Fruit fly (Drosophila melanogaster) whole organism, embryonic: Measurements from ENCODE around the gene mad2.

Experiments
- Adf1 ChIP-seq: fragments of 200-800 bp; sonication (Bioruptor generic); IDR thresholded peaks from 2 replicates; pipeline ENCODE4 v1.3.6; 2022; ENCODE audit warnings: missing biosample characterization, missing genetic modification characterization
- Atf-2 ChIP-seq: fragments of 200-800 bp; sonication (Bioruptor generic); optimal IDR thresholded peaks from 2 replicates; lab custom pipeline; 2016; ENCODE audit warnings: missing biosample characterization, missing genetic modification characterization
- CG10147 ChIP-seq: fragments of 200-800 bp; sonication (Bioruptor generic); optimal IDR thresholded peaks from 2 replicates; lab custom pipeline; 2019; ENCODE audit warnings: missing biosample characterization, mild to moderate bottlenecking, missing genetic modification characterization, moderate library complexity
- CG11560 ChIP-seq: fragments of 200-800 bp; sonication (Bioruptor generic); IDR thresholded peaks from 3 replicates; pipeline ENCODE4 v1.3.6; 2022; ENCODE audit warnings: missing biosample characterization, missing genetic modification characterization
- CG12299 ChIP-seq: fragments of 200-800 bp; sonication (Bioruptor generic); optimal IDR thresholded peaks from 2 replicates; lab custom pipeline; 2018; ENCODE audit warnings: missing biosample characterization, mild to moderate bottlenecking, missing genetic modification characterization
- CG13287 ChIP-seq: fragments of 200-800 bp; sonication (Bioruptor generic); IDR thresholded peaks from 2 replicates; pipeline ENCODE4 v1.3.6; 2022; ENCODE audit warnings: missing biosample characterization, missing genetic modification characterization; ENCODE audit not compliant: partially characterized antibody
- CG13894 ChIP-seq: fragments of 200-800 bp; sonication (Bioruptor generic); optimal IDR thresholded peaks from 3 replicates; lab custom pipeline; 2018; ENCODE audit warnings: missing biosample characterization, mild to moderate bottlenecking, missing genetic modification characterization, moderate library complexity
- CG16813 ChIP-seq: fragments of 200-800 bp; sonication (Bioruptor generic); IDR thresholded peaks from 3 replicates; pipeline ENCODE4 v1.3.6; 2022; ENCODE audit warnings: missing biosample characterization, missing genetic modification characterization; ENCODE audit not compliant: partially characterized antibody
- CG16863 ChIP-seq: fragments of 200-800 bp; sonication (Bioruptor generic); optimal IDR thresholded peaks from 3 replicates; lab custom pipeline; 2016; ENCODE audit warnings: missing biosample characterization, missing genetic modification characterization
- CG17829 ChIP-seq: fragments of 200-800 bp; optimal IDR thresholded peaks from 2 replicates; lab custom pipeline; 2019; ENCODE audit warnings: missing biosample characterization, mild to moderate bottlenecking, missing genetic modification characterization, moderate library complexity
- CG2116 ChIP-seq: fragments of 200-800 bp; sonication (Bioruptor generic); optimal IDR thresholded peaks from 3 replicates; lab custom pipeline; 2018; ENCODE audit warnings: missing biosample characterization, mild to moderate bottlenecking, missing genetic modification characterization
- CG31224 ChIP-seq: fragments of 200-800 bp; sonication (Bioruptor generic); IDR thresholded peaks from 2 replicates; pipeline ENCODE4 v1.3.6; 2022; ENCODE audit warnings: missing biosample characterization, missing genetic modification characterization
- CG31441 ChIP-seq: fragments of 200-800 bp; sonication (Bioruptor generic); IDR thresholded peaks from 2 replicates; pipeline ENCODE4 v1.3.6; 2022; ENCODE audit warnings: missing biosample characterization, missing genetic modification characterization
- CG3281 ChIP-seq: fragments of 200-800 bp; sonication (Bioruptor generic); optimal IDR thresholded peaks from 3 replicates; lab custom pipeline; 2017; ENCODE audit warnings: missing biosample characterization, mild to moderate bottlenecking, missing genetic modification characterization
- CG3995 ChIP-seq: fragments of 200-800 bp; sonication (Bioruptor generic); optimal IDR thresholded peaks from 3 replicates; lab custom pipeline; 2016; ENCODE audit warnings: missing biosample characterization, missing genetic modification characterization
- CG4282 ChIP-seq: fragments of 200-800 bp; sonication (Bioruptor generic); optimal IDR thresholded peaks from 2 replicates; lab custom pipeline; 2016; ENCODE audit warnings: missing biosample characterization, missing genetic modification characterization
- CG4404 ChIP-seq: fragments of 200-800 bp; sonication (Bioruptor generic); IDR thresholded peaks from 2 replicates; pipeline ENCODE4 v1.3.6; 2022; ENCODE audit warnings: missing biosample characterization, missing genetic modification characterization
- CG7963 ChIP-seq: fragments of 200-800 bp; sonication (Bioruptor generic); IDR thresholded peaks from 3 replicates; pipeline ENCODE4 v1.3.6; 2022; ENCODE audit warnings: missing biosample characterization, missing genetic modification characterization; ENCODE audit not compliant: partially characterized antibody
- CG8765 ChIP-seq: fragments of 200-800 bp; sonication (Bioruptor generic); IDR thresholded peaks from 2 replicates; pipeline ENCODE4 v1.3.6; 2022; ENCODE audit warnings: missing biosample characterization, missing genetic modification characterization
- Dad ChIP-seq: fragments of 200-800 bp; sonication (Bioruptor generic); optimal IDR thresholded peaks from 3 replicates; lab custom pipeline; 2016; ENCODE audit warnings: missing biosample characterization, missing genetic modification characterization
- Dbx ChIP-seq: fragments of 200-800 bp; sonication (Bioruptor generic); IDR thresholded peaks from 3 replicates; pipeline ENCODE4 v1.3.6; 2022; ENCODE audit warnings: missing biosample characterization, missing genetic modification characterization
- Dref ChIP-seq: fragments of 200-800 bp; sonication (Bioruptor generic); IDR thresholded peaks from 2 replicates; pipeline ENCODE4 v1.3.6; 2022; ENCODE audit warnings: missing biosample characterization, missing genetic modification characterization
- Ets97D ChIP-seq: fragments of 200-800 bp; sonication (Bioruptor generic); optimal IDR thresholded peaks from 3 replicates; lab custom pipeline; 2016; ENCODE audit warnings: missing biosample characterization, missing genetic modification characterization
- HLHmδ ChIP-seq: fragments of 200-800 bp; sonication (Bioruptor generic); optimal IDR thresholded peaks from 2 replicates; lab custom pipeline; 2018; ENCODE audit warnings: missing biosample characterization, mild to moderate bottlenecking, missing genetic modification characterization, moderate library complexity
- Hand ChIP-seq: fragments of 200-800 bp; sonication (Bioruptor generic); optimal IDR thresholded peaks from 2 replicates; lab custom pipeline; 2017; ENCODE audit warnings: mild to moderate bottlenecking, missing biosample characterization, missing genetic modification reagents, missing genetic modification characterization
- HmgZ ChIP-seq: fragments of 200-800 bp; sonication (Bioruptor generic); optimal IDR thresholded peaks from 2 replicates; lab custom pipeline; 2018; ENCODE audit warnings: missing biosample characterization, mild to moderate bottlenecking, missing genetic modification characterization
- Rx ChIP-seq: fragments of 200-800 bp; sonication (Bioruptor generic); IDR thresholded peaks from 2 replicates; pipeline ENCODE4 v1.3.6; 2022; ENCODE audit warnings: missing biosample characterization, missing genetic modification characterization
- Scr ChIP-seq: fragments of 200-800 bp; sonication (Bioruptor generic); IDR thresholded peaks from 2 replicates; pipeline ENCODE4 v1.3.6; 2022; ENCODE audit warnings: missing biosample characterization, missing genetic modification characterization; ENCODE audit not compliant: partially characterized antibody
- Tbp ChIP-seq: fragments of >200 bp; optimal IDR thresholded peaks from 2 replicates; lab custom pipeline; 2018; ENCODE audit warnings: missing biosample characterization, missing genetic modification characterization
- Vsx1 ChIP-seq: fragments of 200-800 bp; sonication (Bioruptor generic); optimal IDR thresholded peaks from 2 replicates; lab custom pipeline; 2017; ENCODE audit warnings: missing biosample characterization, mild to moderate bottlenecking, missing genetic modification characterization, missing genetic modification reagents
- Xbp1 ChIP-seq: fragments of 200-800 bp; sonication (Bioruptor generic); optimal IDR thresholded peaks from 3 replicates; lab custom pipeline; 2016; ENCODE audit warnings: missing biosample characterization, mild to moderate bottlenecking, missing genetic modification characterization
- ab ChIP-seq: fragments of 200-800 bp; sonication (Bioruptor generic); optimal IDR thresholded peaks from 2 replicates; lab custom pipeline; 2016; ENCODE audit warnings: missing biosample characterization, missing genetic modification characterization
- ato ChIP-seq: fragments of 200-800 bp; sonication (Bioruptor generic); IDR thresholded peaks from 2 replicates; pipeline ENCODE4 v1.3.6; 2022; ENCODE audit warnings: missing biosample characterization, missing genetic modification characterization; ENCODE audit not compliant: partially characterized antibody
- bbx ChIP-seq: fragments of 200-800 bp; sonication (Bioruptor generic); IDR thresholded peaks from 2 replicates; pipeline ENCODE4 v1.3.6; 2022; ENCODE audit warnings: missing biosample characterization, missing genetic modification characterization; ENCODE audit not compliant: partially characterized antibody
- crol ChIP-seq: fragments of 200-800 bp; sonication (Bioruptor generic); IDR thresholded peaks from 2 replicates; pipeline ENCODE4 v1.3.6; 2022; ENCODE audit warnings: missing biosample characterization, missing genetic modification characterization
- dpn ChIP-seq, 2 experiments: fragments of 200-800 bp; sonication (Bioruptor generic); optimal IDR thresholded peaks; 3 replicates each; lab custom pipeline; 2016; ENCODE audit warnings: missing biosample characterization in 2 of 2, missing genetic modification characterization in 2 of 2
- gem ChIP-seq: fragments of 200-800 bp; sonication (Bioruptor generic); optimal IDR thresholded peaks from 2 replicates; lab custom pipeline; 2019; ENCODE audit warnings: missing biosample characterization, mild to moderate bottlenecking, missing genetic modification characterization, moderate library complexity
- ind ChIP-seq: fragments of 200-800 bp; sonication (Bioruptor generic); optimal IDR thresholded peaks from 3 replicates; lab custom pipeline; 2016; ENCODE audit warnings: missing biosample characterization, missing genetic modification characterization
- inv ChIP-seq: fragments of 200-800 bp; sonication (Bioruptor generic); IDR thresholded peaks from 2 replicates; pipeline ENCODE4 v1.3.6; 2022; ENCODE audit warnings: missing biosample characterization, missing genetic modification characterization; ENCODE audit not compliant: partially characterized antibody
- jing ChIP-seq: fragments of 200-800 bp; sonication (Bioruptor generic); optimal IDR thresholded peaks from 2 replicates; lab custom pipeline; 2018; ENCODE audit warnings: missing biosample characterization, mild to moderate bottlenecking, missing genetic modification characterization
- klu ChIP-seq: fragments of 200-800 bp; sonication (Bioruptor generic); IDR thresholded peaks from 2 replicates; pipeline ENCODE4 v1.3.6; 2022; ENCODE audit warnings: missing biosample characterization, missing genetic modification characterization
- lola ChIP-seq, 3 experiments: fragments of >200 bp in 2 of 3; fragments of 200-800 bp in 1 of 3; sonication (Bioruptor generic) in 1 of 3; optimal IDR thresholded peaks; 2 replicates each; lab custom pipeline; 2017 to 2019; ENCODE audit warnings: missing biosample characterization in 3 of 3, missing genetic modification characterization in 3 of 3, mild to moderate bottlenecking in 1 of 3, moderate library complexity in 1 of 3
- otp ChIP-seq: fragments of 200-800 bp; sonication (Bioruptor generic); IDR thresholded peaks from 3 replicates; pipeline ENCODE4, ENCODE4 v1.3.6; 2022; ENCODE audit warnings: missing biosample characterization, missing genetic modification characterization
- pfk ChIP-seq: fragments of 200-800 bp; sonication (Bioruptor generic); optimal IDR thresholded peaks from 2 replicates; lab custom pipeline; 2018; ENCODE audit warnings: missing biosample characterization, mild to moderate bottlenecking, missing genetic modification characterization, moderate library complexity
- phol ChIP-seq: fragments of 200-800 bp; sonication (Bioruptor generic); optimal IDR thresholded peaks from 3 replicates; lab custom pipeline; 2018; ENCODE audit warnings: missing biosample characterization, mild to moderate bottlenecking, missing genetic modification characterization, moderate library complexity
- salm ChIP-seq: fragments of 200-800 bp; sonication (Bioruptor generic); optimal IDR thresholded peaks from 2 replicates; lab custom pipeline; 2018; ENCODE audit warnings: missing biosample characterization, mild to moderate bottlenecking, missing genetic modification characterization
- sc ChIP-seq, 3 experiments: fragments of >200 bp in 2 of 3; fragments of 200-800 bp in 1 of 3; sonication (Bioruptor generic) in 1 of 3; optimal IDR thresholded peaks; 2 replicates in 2 of 3; 3 replicates in 1 of 3; lab custom pipeline; 2017; ENCODE audit warnings: mild to moderate bottlenecking in 1 of 3, missing biosample characterization in 1 of 3, missing genetic modification characterization in 1 of 3, missing genetic modification reagents in 1 of 3
- slp2 ChIP-seq: fragments of 200-800 bp; sonication (Bioruptor generic); optimal IDR thresholded peaks from 2 replicates; lab custom pipeline; 2016; ENCODE audit warnings: missing biosample characterization, missing genetic modification characterization
- stc ChIP-seq: fragments of 200-800 bp; sonication (Bioruptor generic); IDR thresholded peaks from 2 replicates; pipeline ENCODE4 v1.3.6; 2022; ENCODE audit warnings: missing biosample characterization, missing genetic modification characterization
- vfl ChIP-seq: fragments of 200-800 bp; sonication (Bioruptor generic); optimal IDR thresholded peaks from 2 replicates; lab custom pipeline; 2016; ENCODE audit warnings: missing biosample characterization, missing genetic modification characterization

mad2 gene

dm6 chr3L:5789663-5790062, 23.2 kb downstream of the mad2 start (continued):
- TF ChIP-seq CG31441 (GFP tag; lab: Robert Waterston, UW) (no peak; the same call in 1 of the 2 replicates), lola (GFP tag; optimal IDR thresholded peaks at IDR 0.05; lab: Kevin White, UChicago) (no peak), inv (GFP tag; lab: Robert Waterston, UW) (no peak), ab (GFP tag; lab: Kevin White, UChicago) (no peak), Vsx1 (GFP tag; lab: Kevin White, UChicago) (no peak), CG31224 (no peak), CG13894 (tag; lab: Kevin White, UChicago) (peak; percentile 10), jing (GFP tag; lab: Kevin White, UChicago) (no peak), otp (GFP tag; lab: Robert Waterston, UW) (no peak), CG10147 (GFP tag; lab: Kevin White, UChicago) (peak; percentile 51), Atf-2 (GFP tag; lab: Kevin White, UChicago) (no peak), CG16863 (GFP tag; lab: Kevin White, UChicago) (no peak), HLHmδ (GFP tag; lab: Kevin White, UChicago) (no peak), Dref (GFP tag; lab: Robert Waterston, UW) (peak; percentile 59), sc (optimal IDR thresholded peaks at IDR 0.05; lab: Kevin White, UChicago) (no peak), sc (GFP tag; optimal IDR thresholded peaks at IDR 0.05; lab: Kevin White, UChicago) (no peak), CG3281 (GFP tag; lab: Kevin White, UChicago) (peak; percentile 34), CG13287 (peak; percentile 48; the same call in 1 of the 2 replicates), CG12299 (tag; lab: Kevin White, UChicago) (no peak), ind (peak; percentile 35), CG2116 (peak; percentile 45), bbx (GFP tag; lab: Robert Waterston, UW) (no peak), slp2 (GFP tag; lab: Kevin White, UChicago) (no peak), pfk (GFP tag; lab: Kevin White, UChicago) (no peak), klu (GFP tag; lab: Robert Waterston, UW) (peak; percentile 52; the same call in 1 of the 2 replicates), CG4404 (GFP tag; lab: Robert Waterston, UW) (no peak), CG7963 (GFP tag; lab: Robert Waterston, UW) (no peak), Xbp1 (GFP tag; lab: Kevin White, UChicago) (peak; percentile 38), Rx (GFP tag; lab: Robert Waterston, UW) (peak; percentile 21; the same call in 1 of the 2 replicates), CG4282 (no peak), CG11560 (tag; lab: Robert Waterston, UW) (no peak), ato (GFP tag; lab: Robert Waterston, UW) (no peak), Dad (GFP tag; lab: Kevin White, UChicago) (peak; percentile 18), Scr (peak; percentile 30; the same call in 1 of the 2 replicates), dpn (GFP tag; optimal IDR thresholded peaks at IDR 0.05; lab: Kevin White, UChicago) (peak; percentile 22 to 46), Hand (GFP tag; lab: Kevin White, UChicago) (no peak), gem (tag; lab: Kevin White, UChicago) (peak; percentile 57), salm (no peak), CG17829 (tag; lab: Kevin White, UChicago) (peak; percentile 20), stc (GFP tag; lab: Robert Waterston, UW) (peak; percentile 34; the same call in 1 of the 2 replicates), CG3995 (GFP tag; lab: Kevin White, UChicago) (peak; percentile 96), vfl (peak; percentile 13), CG8765 (GFP tag; lab: Robert Waterston, UW) (no peak), HmgZ (tag; lab: Kevin White, UChicago) (peak; percentile 57), Dbx (GFP tag; lab: Robert Waterston, UW) (0 out of 3 replicates have a peak, but pooled peaks have one; percentile 31), Ets97D (GFP tag; lab: Kevin White, UChicago) (peak; percentile 49), crol (no peak), Tbp (no peak), Adf1 (no peak), phol (tag; lab: Kevin White, UChicago) (peak; percentile 35), CG16813 (GFP tag; lab: Robert Waterston, UW) (no peak)
